Fruit fly (Drosophila melanogaster): ENCODE measurements around the gene Got2.

Gene Got2

DNA sequence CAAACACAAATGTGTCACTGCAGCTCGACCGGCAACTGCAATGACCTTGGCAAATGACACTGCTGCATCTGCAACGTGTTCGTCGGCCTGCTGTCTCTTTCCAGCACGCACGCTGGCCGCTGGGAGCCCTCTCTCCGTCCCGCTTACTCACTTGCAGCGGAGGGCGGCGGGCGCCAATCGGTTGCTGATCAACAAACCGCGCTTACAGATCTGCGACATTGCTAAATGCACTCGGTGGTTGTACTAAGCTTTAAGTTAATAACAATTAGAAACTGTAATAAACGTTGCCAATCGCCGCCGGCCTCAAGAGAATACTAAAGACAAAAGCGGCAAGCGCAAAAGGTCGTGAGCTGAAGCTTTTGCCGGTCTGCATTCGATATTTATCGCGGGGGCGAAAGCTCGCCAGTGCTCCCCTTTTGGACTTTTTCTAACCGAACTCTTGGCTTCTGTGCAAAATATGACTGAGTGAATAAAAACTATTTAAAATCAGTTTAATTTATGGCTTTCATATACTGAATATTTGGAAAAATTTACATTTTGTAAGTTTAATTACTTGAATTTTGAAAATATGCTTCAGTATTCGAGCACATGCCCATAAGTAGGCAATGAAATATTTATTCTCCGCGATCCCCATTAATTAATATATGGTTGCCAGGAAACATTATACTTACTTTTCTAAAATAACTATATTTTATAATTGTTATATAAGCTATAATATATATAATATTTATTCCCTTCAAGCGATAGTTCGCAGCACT is at the start of gene Got2:
Gene Got2 (minus strand): TSS at position 325 of the 758 bp plus-strand sequence.
- TF ChIP-seq Mnt (GFP tag; optimal IDR thresholded peaks at IDR 0.05) (peak; percentile 93), cic (GFP tag; optimal IDR thresholded peaks at IDR 0.05) (peak; percentile 83), bab1 (GFP tag; optimal IDR thresholded peaks at IDR 0.05) (peak; percentile 13), toe (GFP tag; optimal IDR thresholded peaks at IDR 0.05) (peak; percentile 16), ovo (GFP tag; optimal IDR thresholded peaks at IDR 0.05) (no peak), CG33017 (tag; optimal IDR thresholded peaks at IDR 0.05) (peak; percentile 35), pad (GFP tag; optimal IDR thresholded peaks at IDR 0.05) (no peak), Hr96 (GFP tag; optimal IDR thresholded peaks at IDR 0.05) (no peak), CG7101 (tag; optimal IDR thresholded peaks at IDR 0.05) (peak; percentile 50), CG14711 (tag; optimal IDR thresholded peaks at IDR 0.05) (no peak), CG11617 (GFP tag; optimal IDR thresholded peaks at IDR 0.05) (peak; percentile 35), cnc (optimal IDR thresholded peaks at IDR 0.05) (no peak), tj (GFP tag; optimal IDR thresholded peaks at IDR 0.05) (peak; percentile 79), CG1620 (GFP tag; optimal IDR thresholded peaks at IDR 0.05) (no peak), CG12768 (GFP tag; optimal IDR thresholded peaks at IDR 0.05) (peak; percentile 36), Crg-1 (GFP tag; optimal IDR thresholded peaks at IDR 0.05) (no peak)

DNA sequence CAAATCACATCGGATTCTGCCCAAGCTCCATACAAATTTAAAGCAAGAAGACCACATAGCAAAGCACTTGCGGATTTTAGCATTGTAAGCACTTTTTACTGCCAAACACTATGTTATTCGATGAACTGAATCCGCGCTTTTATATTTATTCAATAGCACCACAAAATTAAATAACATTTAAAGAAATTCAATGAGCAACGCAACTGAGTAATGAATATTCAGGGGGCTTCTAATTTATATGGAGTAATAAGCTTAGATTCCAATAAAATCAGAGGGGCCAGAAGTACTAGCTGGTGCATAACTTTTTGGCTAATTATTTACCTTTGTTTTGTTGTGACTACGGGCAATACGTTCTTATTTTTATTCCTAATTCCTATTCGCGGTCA is 49.6 kb upstream of the Got2 start, which contains the start of gene lectin-22C:
Gene lectin-22C (minus strand): TSS at position 101 of the 386 bp plus-strand sequence.
- TF ChIP-seq kay (GFP tag; ENCODE audit: borderline replicate concordance) (no peak), bab1 (GFP tag; optimal IDR thresholded peaks at IDR 0.05) (no peak), Mnt (GFP tag; optimal IDR thresholded peaks at IDR 0.05) (no peak), CG11617 (GFP tag; optimal IDR thresholded peaks at IDR 0.05) (no peak), Clk (GFP tag; optimal IDR thresholded peaks at IDR 0.05) (no peak), cic (GFP tag; optimal IDR thresholded peaks at IDR 0.05) (no peak), CG12768 (GFP tag; optimal IDR thresholded peaks at IDR 0.05) (no peak), CG7101 (tag; optimal IDR thresholded peaks at IDR 0.05) (no peak), Crg-1 (GFP tag; optimal IDR thresholded peaks at IDR 0.05) (no peak), pad (GFP tag; optimal IDR thresholded peaks at IDR 0.05) (no peak), CG14711 (tag; optimal IDR thresholded peaks at IDR 0.05) (no peak), CG5204 (GFP tag; optimal IDR thresholded peaks at IDR 0.05) (no peak), tj (GFP tag; optimal IDR thresholded peaks at IDR 0.05) (no peak), toe (GFP tag; optimal IDR thresholded peaks at IDR 0.05) (no peak)

DNA sequence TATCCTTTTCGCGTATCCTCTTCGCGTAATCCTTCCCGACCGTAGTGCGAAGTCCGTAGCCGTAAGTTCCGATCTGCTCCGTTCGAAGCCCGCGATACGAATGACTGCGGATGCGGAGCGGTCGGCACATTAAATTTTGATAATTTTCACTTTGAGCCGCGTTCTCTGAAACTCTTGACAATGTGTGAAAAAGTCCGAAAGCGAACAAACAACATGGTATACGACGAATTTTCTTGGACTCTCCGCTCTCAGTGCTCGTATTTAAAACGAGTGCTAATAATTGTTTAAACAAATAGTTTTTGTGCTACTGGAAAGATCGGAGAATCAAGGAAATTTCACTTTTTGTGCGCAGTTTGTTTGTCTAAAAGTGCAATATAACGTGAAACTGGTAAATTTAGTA is 48.4 kb upstream of the Got2 start, which contains the start of gene CG42296:
Gene CG42296 (minus strand): TSS at position 101 of the 400 bp plus-strand sequence.
- TF ChIP-seq Hr96 (GFP tag; optimal IDR thresholded peaks at IDR 0.05): no peak
- TF ChIP-seq CG14711 (tag; optimal IDR thresholded peaks at IDR 0.05): no peak
- TF ChIP-seq CG12768 (GFP tag; optimal IDR thresholded peaks at IDR 0.05): no peak
- TF ChIP-seq CG5204 (GFP tag; optimal IDR thresholded peaks at IDR 0.05): no peak
- TF ChIP-seq Crg-1 (GFP tag; optimal IDR thresholded peaks at IDR 0.05): no peak
- no peak for TF ChIP-seq kay (GFP tag; ENCODE audit: borderline replicate concordance)
- no peak for TF ChIP-seq Clk (GFP tag; optimal IDR thresholded peaks at IDR 0.05)
- no peak for TF ChIP-seq bab1 (GFP tag; optimal IDR thresholded peaks at IDR 0.05)
- no peak for TF ChIP-seq CG33017 (tag; optimal IDR thresholded peaks at IDR 0.05)
- no peak for TF ChIP-seq CG7045 (GFP tag; optimal IDR thresholded peaks at IDR 0.05)
- no peak for TF ChIP-seq ovo (GFP tag; optimal IDR thresholded peaks at IDR 0.05)
- no peak for TF ChIP-seq CG7101 (tag; optimal IDR thresholded peaks at IDR 0.05)
- TF ChIP-seq CG11617 (GFP tag; optimal IDR thresholded peaks at IDR 0.05): no peak
- TF ChIP-seq toe (GFP tag; optimal IDR thresholded peaks at IDR 0.05): no peak
- no peak for TF ChIP-seq Mnt (GFP tag; optimal IDR thresholded peaks at IDR 0.05)
- TF ChIP-seq cnc (optimal IDR thresholded peaks at IDR 0.05): no peak

DNA sequence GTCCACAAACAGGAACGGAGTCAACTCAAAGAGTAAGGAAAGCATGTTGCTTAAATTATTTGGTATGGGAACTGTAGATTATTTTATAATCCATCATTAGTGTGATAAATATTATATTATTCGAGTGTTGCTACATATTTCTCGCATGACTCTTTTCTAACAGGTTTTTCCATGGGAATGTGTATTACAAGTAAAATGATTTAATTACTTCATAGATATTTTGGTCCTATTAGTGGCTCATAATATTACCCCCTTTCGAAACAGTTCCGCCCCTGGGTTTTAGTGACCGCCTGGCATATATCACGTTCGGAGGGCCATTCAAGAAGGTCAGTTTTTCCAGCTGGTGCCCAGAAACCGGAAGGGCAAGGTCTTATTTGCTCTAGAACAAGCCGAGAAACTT is 44.5 kb upstream of the Got2 start:
- TF ChIP-seq bab1 (GFP tag; optimal IDR thresholded peaks at IDR 0.05) (peak; percentile 5), tj (GFP tag; optimal IDR thresholded peaks at IDR 0.05) (no peak)

DNA sequence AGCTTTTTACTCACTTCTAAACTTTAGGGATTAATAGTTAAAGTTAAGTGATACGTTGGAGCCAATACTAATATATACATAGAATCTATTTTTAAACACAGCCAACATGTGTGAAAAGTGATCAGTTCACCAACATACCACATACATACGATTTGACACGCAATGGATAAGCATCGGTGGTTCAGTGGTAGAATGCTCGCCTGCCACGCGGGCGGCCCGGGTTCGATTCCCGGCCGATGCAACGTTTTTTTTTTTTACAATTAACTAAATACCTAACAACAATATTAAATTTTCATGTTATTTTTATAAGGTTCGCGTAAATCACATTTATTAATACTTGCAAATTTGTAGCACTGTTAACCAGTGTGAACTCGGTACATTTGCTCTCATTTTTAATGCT is 44.0 kb upstream of the Got2 start:
- TF ChIP-seq Crg-1 (GFP tag; optimal IDR thresholded peaks at IDR 0.05) (no peak), Clk (GFP tag; optimal IDR thresholded peaks at IDR 0.05) (no peak), CG14711 (tag; optimal IDR thresholded peaks at IDR 0.05) (no peak), pad (GFP tag; optimal IDR thresholded peaks at IDR 0.05) (no peak), CG33017 (tag; optimal IDR thresholded peaks at IDR 0.05) (no peak), kay (GFP tag; ENCODE audit: borderline replicate concordance) (no peak), CG11617 (GFP tag; optimal IDR thresholded peaks at IDR 0.05) (no peak), CG7045 (GFP tag; optimal IDR thresholded peaks at IDR 0.05) (no peak), tj (GFP tag; optimal IDR thresholded peaks at IDR 0.05) (no peak), Mnt (GFP tag; optimal IDR thresholded peaks at IDR 0.05) (no peak), cic (GFP tag; optimal IDR thresholded peaks at IDR 0.05) (no peak), cnc (optimal IDR thresholded peaks at IDR 0.05) (no peak), CG7101 (tag; optimal IDR thresholded peaks at IDR 0.05) (no peak), CG1620 (GFP tag; optimal IDR thresholded peaks at IDR 0.05) (no peak), Hr96 (GFP tag; optimal IDR thresholded peaks at IDR 0.05) (no peak), CG12768 (GFP tag; optimal IDR thresholded peaks at IDR 0.05) (no peak), ovo (GFP tag; optimal IDR thresholded peaks at IDR 0.05) (no peak)

DNA sequence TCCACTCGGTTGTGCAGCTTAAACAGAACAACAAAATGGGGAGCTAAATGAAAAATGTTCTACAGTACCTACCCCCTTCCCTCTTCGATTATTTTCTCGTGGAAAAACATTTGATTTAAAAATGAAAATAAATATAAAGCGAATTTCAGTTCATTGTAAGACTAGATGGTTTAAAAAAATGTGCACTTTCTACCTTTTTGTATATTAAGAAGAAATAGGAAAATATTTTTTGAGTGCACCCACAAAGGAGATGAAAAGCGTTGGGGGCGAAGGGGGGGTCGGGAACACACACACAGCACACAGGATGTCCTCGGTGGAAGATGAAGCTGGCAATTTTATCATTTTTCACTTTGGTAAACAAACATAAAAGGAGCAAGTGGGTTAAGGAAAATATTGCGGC is 35.3 kb upstream of the Got2 start:
- no peak for TF ChIP-seq cnc (optimal IDR thresholded peaks at IDR 0.05)
- TF ChIP-seq CG11617 (GFP tag; optimal IDR thresholded peaks at IDR 0.05): no peak
- TF ChIP-seq CG7045 (GFP tag; optimal IDR thresholded peaks at IDR 0.05): no peak
